Fruit fly (Drosophila melanogaster) whole organism, prepupa: ENCODE results near the gene Eig71Ec.

ENCODE experiments used
- Blimp-1 ChIP-seq: fragments of 200-800 bp; sonication (Bioruptor generic); optimal IDR thresholded peaks from 3 replicates; lab custom pipeline; 2017; ENCODE audit warnings: missing biosample characterization, missing genetic modification characterization, mild to moderate bottlenecking, moderate library complexity, missing genetic modification reagents
- CG10631 ChIP-seq: fragments of 200-800 bp; sonication (Bioruptor generic); optimal IDR thresholded peaks from 2 replicates; lab custom pipeline; 2016; ENCODE audit warnings: missing biosample characterization, missing genetic modification characterization
- CG11294 ChIP-seq: fragments of 200-800 bp; sonication (Bioruptor generic); IDR thresholded peaks from 2 replicates; pipeline ENCODE4 v1.3.6; 2022; ENCODE audit warnings: missing biosample characterization, missing genetic modification characterization
- CG11762 ChIP-seq: fragments of 200-800 bp; sonication (Bioruptor generic); optimal IDR thresholded peaks from 3 replicates; lab custom pipeline; 2016; ENCODE audit warnings: missing biosample characterization, missing genetic modification characterization; ENCODE audit not compliant: insufficient read depth
- CG11902 ChIP-seq: fragments of 200-800 bp; sonication (Bioruptor generic); optimal IDR thresholded peaks from 3 replicates; lab custom pipeline; 2016; ENCODE audit warnings: missing biosample characterization, missing genetic modification characterization
- CG15336 ChIP-seq: fragments of 200-800 bp; sonication (Bioruptor generic); IDR thresholded peaks from 2 replicates; pipeline ENCODE4 v1.3.6; 2022; ENCODE audit warnings: missing biosample characterization, missing genetic modification characterization
- CG16779 ChIP-seq: fragments of 200-800 bp; sonication (Bioruptor generic); optimal IDR thresholded peaks from 3 replicates; lab custom pipeline; 2017; ENCODE audit warnings: missing biosample characterization, mild to moderate bottlenecking, missing genetic modification characterization
- CG3032 ChIP-seq: fragments of 200-800 bp; optimal IDR thresholded peaks from 2 replicates; lab custom pipeline; 2019; ENCODE audit warnings: missing biosample characterization, mild to moderate bottlenecking, missing genetic modification characterization, moderate library complexity
- CG31627 ChIP-seq: fragments of 200-800 bp; sonication (Bioruptor generic); optimal IDR thresholded peaks from 3 replicates; lab custom pipeline; 2016; ENCODE audit warnings: missing biosample characterization, missing genetic modification characterization
- CG32006 ChIP-seq: fragments of 200-800 bp; sonication (Bioruptor generic); optimal IDR thresholded peaks from 3 replicates; lab custom pipeline; 2017; ENCODE audit warnings: missing biosample characterization, mild to moderate bottlenecking, missing genetic modification characterization
- CG4318 ChIP-seq: fragments of 200-800 bp; sonication (Bioruptor generic); optimal IDR thresholded peaks from 3 replicates; lab custom pipeline; 2017; ENCODE audit warnings: missing biosample characterization, mild to moderate bottlenecking, missing genetic modification characterization
- CG6163 ChIP-seq: fragments of 200-800 bp; sonication (Bioruptor generic); IDR thresholded peaks from 3 replicates; pipeline ENCODE4 v1.3.6; 2022; ENCODE audit warnings: missing biosample characterization, missing genetic modification characterization
- CG6276 ChIP-seq: fragments of 200-800 bp; sonication (Bioruptor generic); optimal IDR thresholded peaks from 2 replicates; lab custom pipeline; 2017; ENCODE audit warnings: missing biosample characterization, mild to moderate bottlenecking, missing genetic modification characterization
- CG6854 ChIP-seq: fragments of 200-800 bp; sonication (Bioruptor generic); optimal IDR thresholded peaks from 2 replicates; lab custom pipeline; 2017; ENCODE audit warnings: missing biosample characterization, mild to moderate bottlenecking, missing genetic modification characterization
- CG7368 ChIP-seq: fragments of 200-800 bp; sonication (Bioruptor generic); optimal IDR thresholded peaks from 3 replicates; lab custom pipeline; 2016; ENCODE audit warnings: missing biosample characterization, missing genetic modification characterization
- CG8319 ChIP-seq: fragments of 200-800 bp; sonication (Bioruptor generic); optimal IDR thresholded peaks from 3 replicates; lab custom pipeline; 2016; ENCODE audit warnings: missing biosample characterization, missing genetic modification characterization
- CG8632 ChIP-seq: fragments of 200-800 bp; sonication (Bioruptor generic); optimal IDR thresholded peaks from 3 replicates; lab custom pipeline; 2016; ENCODE audit warnings: missing biosample characterization, missing genetic modification characterization
- CG9139 ChIP-seq: fragments of 200-800 bp; sonication (Bioruptor generic); optimal IDR thresholded peaks from 3 replicates; lab custom pipeline; 2017; ENCODE audit warnings: missing biosample characterization, mild to moderate bottlenecking, missing genetic modification characterization
- Eip75B ChIP-seq: fragments of 200-800 bp; sonication (Bioruptor generic); optimal IDR thresholded peaks from 3 replicates; lab custom pipeline; 2016; ENCODE audit warnings: missing biosample characterization, missing genetic modification characterization
- Eip93F ChIP-seq: fragments of 200-800 bp; sonication (Bioruptor generic); optimal IDR thresholded peaks from 2 replicates; lab custom pipeline; 2016; ENCODE audit warnings: missing biosample characterization, mild to moderate bottlenecking, missing genetic modification characterization
- Ets21C ChIP-seq: fragments of 200-800 bp; sonication (Bioruptor generic); optimal IDR thresholded peaks from 3 replicates; lab custom pipeline; 2016; ENCODE audit warnings: missing biosample characterization, missing genetic modification characterization
- Ets96B ChIP-seq: fragments of 200-800 bp; optimal IDR thresholded peaks from 2 replicates; lab custom pipeline; 2019; ENCODE audit warnings: missing biosample characterization, mild to moderate bottlenecking, missing genetic modification characterization, moderate library complexity
- Gug ChIP-seq: fragments of 200-800 bp; sonication (Bioruptor generic); IDR thresholded peaks from 2 replicates; pipeline ENCODE4 v1.3.6; 2022; ENCODE audit warnings: missing biosample characterization, missing genetic modification characterization
- Hr38 ChIP-seq: sonication (Bioruptor generic); optimal IDR thresholded peaks from 2 replicates; lab custom pipeline; 2016; ENCODE audit warnings: missing biosample characterization, missing genetic modification characterization
- Hr39 ChIP-seq: fragments of 200-800 bp; sonication (Bioruptor generic); optimal IDR thresholded peaks from 2 replicates; lab custom pipeline; 2016; ENCODE audit warnings: missing biosample characterization, missing genetic modification characterization
- Hr4 ChIP-seq: fragments of 200-800 bp; sonication (Bioruptor generic); optimal IDR thresholded peaks from 3 replicates; lab custom pipeline; 2016; ENCODE audit warnings: missing biosample characterization, missing genetic modification characterization
- Lpt ChIP-seq: fragments of 200-800 bp; sonication (Bioruptor generic); optimal IDR thresholded peaks from 3 replicates; lab custom pipeline; 2016; ENCODE audit warnings: missing biosample characterization, missing genetic modification characterization
- Met ChIP-seq: fragments of 200-800 bp; sonication (Bioruptor generic); optimal IDR thresholded peaks from 3 replicates; lab custom pipeline; 2016; ENCODE audit warnings: missing biosample characterization, missing genetic modification characterization
- OdsH ChIP-seq: fragments of 200-800 bp; sonication (Bioruptor generic); optimal IDR thresholded peaks from 3 replicates; lab custom pipeline; 2016; ENCODE audit warnings: missing biosample characterization, missing genetic modification characterization
- Smox ChIP-seq: fragments of 200-800 bp; sonication (Bioruptor generic); optimal IDR thresholded peaks from 3 replicates; lab custom pipeline; 2016; ENCODE audit warnings: missing biosample characterization, missing genetic modification characterization
- Sox102F ChIP-seq: fragments of 200-800 bp; sonication (Bioruptor generic); optimal IDR thresholded peaks from 2 replicates; lab custom pipeline; 2016; ENCODE audit warnings: missing biosample characterization, mild to moderate bottlenecking, missing genetic modification characterization
- Sox14 ChIP-seq: fragments of 200-800 bp; sonication (Bioruptor generic); optimal IDR thresholded peaks from 3 replicates; lab custom pipeline; 2016; ENCODE audit warnings: missing biosample characterization, missing genetic modification characterization
- Sox15 ChIP-seq: fragments of 200-800 bp; sonication (Bioruptor generic); optimal IDR thresholded peaks from 3 replicates; lab custom pipeline; 2016; ENCODE audit warnings: missing biosample characterization, missing genetic modification characterization
- cyc ChIP-seq: fragments of 200-800 bp; sonication (Bioruptor generic); optimal IDR thresholded peaks from 3 replicates; lab custom pipeline; 2016; ENCODE audit warnings: missing biosample characterization, missing genetic modification characterization
- dsx ChIP-seq: fragments of 200-800 bp; optimal IDR thresholded peaks from 3 replicates; lab custom pipeline; 2019; ENCODE audit warnings: missing biosample characterization, mild to moderate bottlenecking, missing genetic modification characterization, moderate library complexity; ENCODE audit not compliant: poor library complexity, severe bottlenecking
- eg ChIP-seq: fragments of 200-800 bp; sonication (Bioruptor generic); IDR thresholded peaks from 3 replicates; pipeline ENCODE4 v1.3.6; 2022; ENCODE audit warnings: missing biosample characterization, missing genetic modification characterization
- fd59A ChIP-seq: fragments of 200-800 bp; sonication (Bioruptor generic); optimal IDR thresholded peaks from 2 replicates; lab custom pipeline; 2017; ENCODE audit warnings: missing biosample characterization, mild to moderate bottlenecking, missing genetic modification characterization, missing genetic modification reagents
- fd85E ChIP-seq: fragments of 200-800 bp; sonication (Bioruptor generic); optimal IDR thresholded peaks from 3 replicates; lab custom pipeline; 2016; ENCODE audit warnings: missing biosample characterization, missing genetic modification characterization
- fkh ChIP-seq: fragments of 200-800 bp; sonication (Bioruptor generic); optimal IDR thresholded peaks from 3 replicates; lab custom pipeline; 2017; ENCODE audit warnings: missing biosample characterization, mild to moderate bottlenecking, missing genetic modification characterization, moderate library complexity
- lz ChIP-seq: fragments of 200-800 bp; sonication (Bioruptor generic); optimal IDR thresholded peaks from 3 replicates; lab custom pipeline; 2016; ENCODE audit warnings: missing biosample characterization, missing genetic modification characterization
- net ChIP-seq: fragments of 200-800 bp; sonication (Bioruptor generic); optimal IDR thresholded peaks from 3 replicates; lab custom pipeline; 2016; ENCODE audit warnings: missing biosample characterization, missing genetic modification characterization
- spab ChIP-seq: fragments of 200-800 bp; sonication (Bioruptor generic); optimal IDR thresholded peaks from 2 replicates; lab custom pipeline; 2017; ENCODE audit warnings: missing biosample characterization, mild to moderate bottlenecking, missing genetic modification characterization, missing genetic modification reagents
- ss ChIP-seq, 2 experiments: fragments of 200-800 bp; sonication (Bioruptor generic); optimal IDR thresholded peaks; 2 replicates in 1 of 2; 3 replicates in 1 of 2; lab custom pipeline; 2017 to 2018; ENCODE audit warnings: mild to moderate bottlenecking in 2 of 2, missing biosample characterization in 2 of 2, missing genetic modification characterization in 2 of 2, moderate library complexity in 1 of 2
- svp ChIP-seq: fragments of 200-800 bp; sonication (Bioruptor generic); peaks from one replicate; lab custom pipeline; 2016; ENCODE audit warnings: missing biosample characterization, missing genetic modification characterization
- topi ChIP-seq: fragments of 200-800 bp; sonication (Bioruptor generic); optimal IDR thresholded peaks from 3 replicates; lab custom pipeline; 2016; ENCODE audit warnings: missing biosample characterization, missing genetic modification characterization

The Eig71Ec gene

DNA sequence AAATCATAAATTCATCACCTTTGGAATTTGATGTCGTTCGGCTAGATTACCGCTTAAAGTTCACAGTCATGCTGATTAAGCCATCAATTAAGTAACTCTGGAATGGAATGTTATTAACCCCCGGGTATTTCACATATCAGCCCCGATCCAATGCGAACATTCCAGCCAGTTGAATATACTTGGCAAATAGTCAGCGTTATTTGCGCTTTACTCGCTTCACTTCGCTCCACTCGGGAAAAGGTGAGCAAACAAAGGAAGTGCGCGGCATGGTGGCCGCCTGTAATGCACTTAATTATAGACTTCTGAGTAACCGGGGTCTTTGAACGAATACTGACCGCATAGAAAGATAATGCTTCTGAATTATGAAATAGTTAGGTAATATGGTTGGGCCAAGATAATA is 14.4 kb downstream of the Eig71Ec start (continued):
- TF ChIP-seq Ets96B (tag; lab: Kevin White, UChicago): no peak
- TF ChIP-seq CG9139 (GFP tag; lab: Kevin White, UChicago): no peak
- no peak for TF ChIP-seq fd59A (GFP tag; lab: Kevin White, UChicago)
- no peak for TF ChIP-seq Hr39 (GFP tag; lab: Kevin White, UChicago)
- no peak for TF ChIP-seq CG11294 (GFP tag; lab: Robert Waterston, UW)
- TF ChIP-seq CG8319 (GFP tag; lab: Kevin White, UChicago): no peak
- no peak for TF ChIP-seq CG10631 (GFP tag; lab: Kevin White, UChicago)
- TF ChIP-seq Met (GFP tag; lab: Kevin White, UChicago): no peak
- TF ChIP-seq net (GFP tag; lab: Kevin White, UChicago): no peak
- no peak for TF ChIP-seq Hr4 (GFP tag; lab: Kevin White, UChicago)
- TF ChIP-seq Gug: no peak
- no peak for TF ChIP-seq Smox (GFP tag; lab: Kevin White, UChicago)
- no peak for TF ChIP-seq CG16779 (tag; lab: Kevin White, UChicago)
- TF ChIP-seq eg (GFP tag; lab: Robert Waterston, UW): no peak
- TF ChIP-seq CG4318 (GFP tag; lab: Kevin White, UChicago): no peak
- TF ChIP-seq ss (GFP tag; optimal IDR thresholded peaks at IDR 0.05; lab: Kevin White, UChicago): peak in 1 of 2 experiments; percentile 27
- TF ChIP-seq Blimp-1 (GFP tag; lab: Kevin White, UChicago): no peak
- TF ChIP-seq Eip75B (GFP tag; lab: Kevin White, UChicago): no peak
- no peak for TF ChIP-seq spab (GFP tag; lab: Kevin White, UChicago)
- no peak for TF ChIP-seq CG6854 (GFP tag; lab: Kevin White, UChicago)
- no peak for TF ChIP-seq Sox15 (GFP tag; lab: Kevin White, UChicago)
- TF ChIP-seq CG11762 (GFP tag; lab: Kevin White, UChicago): no peak
- TF ChIP-seq lz: no peak
- TF ChIP-seq Eip93F (GFP tag; lab: Kevin White, UChicago): peak; percentile 14
- peak; percentile 52 for TF ChIP-seq svp (GFP tag; lab: Kevin White, UChicago)
- no peak for TF ChIP-seq Hr38 (GFP tag; lab: Kevin White, UChicago)
- no peak for TF ChIP-seq Sox102F (GFP tag; lab: Kevin White, UChicago)
- no peak for TF ChIP-seq CG15336 (GFP tag; lab: Robert Waterston, UW)
- no peak for TF ChIP-seq cyc (GFP tag; lab: Kevin White, UChicago)
- TF ChIP-seq CG11902 (GFP tag; lab: Kevin White, UChicago): no peak
- TF ChIP-seq fd85E (GFP tag; lab: Kevin White, UChicago): no peak

DNA sequence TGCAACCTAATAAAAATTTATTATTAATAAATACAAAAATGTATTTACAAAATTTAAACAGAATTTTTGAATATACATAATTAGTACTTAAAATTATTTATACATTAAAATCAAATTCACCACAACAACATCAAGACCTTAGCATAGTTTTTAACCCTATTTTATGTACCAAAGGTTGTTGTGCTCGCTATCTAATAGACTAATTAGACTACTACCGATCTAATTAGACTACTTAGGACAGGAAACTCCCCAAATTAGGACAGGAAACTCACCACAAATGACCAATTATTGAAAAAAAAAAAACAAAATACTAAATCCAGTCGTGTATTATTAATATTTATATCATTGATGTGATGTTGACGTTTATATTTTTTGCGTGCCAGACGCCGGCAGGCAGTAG is 15.1 kb downstream of the Eig71Ec start:
- no peak for TF ChIP-seq CG6276 (GFP tag; lab: Kevin White, UChicago)
- no peak for TF ChIP-seq fkh (GFP tag; lab: Kevin White, UChicago)

DNA sequence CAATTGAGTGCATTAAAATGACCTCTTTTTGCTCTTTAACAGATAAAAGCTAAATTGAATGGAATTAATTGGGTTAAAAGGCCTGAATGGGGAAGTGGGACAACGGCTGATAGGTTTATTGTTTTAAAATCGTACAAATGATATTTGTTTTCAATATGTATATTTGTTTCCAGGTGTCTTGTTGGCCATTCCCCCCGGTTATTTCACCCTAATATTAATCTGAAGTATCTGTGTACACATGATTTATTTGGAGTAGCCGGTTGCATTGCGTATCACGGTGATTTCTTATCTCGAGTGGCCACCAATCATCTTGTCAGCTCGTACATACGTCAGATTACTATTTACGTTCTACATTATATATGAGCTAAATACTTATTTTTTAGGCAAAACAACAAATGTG is 15.7 kb downstream of the Eig71Ec start:
- no peak for TF ChIP-seq Eip75B (GFP tag; lab: Kevin White, UChicago)
- TF ChIP-seq Sox102F (GFP tag; lab: Kevin White, UChicago): no peak
- no peak for TF ChIP-seq spab (GFP tag; lab: Kevin White, UChicago)
- TF ChIP-seq CG32006 (GFP tag; lab: Kevin White, UChicago): no peak
- TF ChIP-seq dsx: no peak
- TF ChIP-seq Smox (GFP tag; lab: Kevin White, UChicago): no peak
- TF ChIP-seq CG7368: no peak
- TF ChIP-seq CG8632 (GFP tag; lab: Kevin White, UChicago): peak; percentile 5
- peak; percentile 42 for TF ChIP-seq fkh (GFP tag; lab: Kevin White, UChicago)
- TF ChIP-seq Met (GFP tag; lab: Kevin White, UChicago): no peak
- no peak for TF ChIP-seq OdsH (GFP tag; lab: Kevin White, UChicago)
- TF ChIP-seq CG10631 (GFP tag; lab: Kevin White, UChicago): no peak
- no peak for TF ChIP-seq Sox14
- no peak for TF ChIP-seq fd59A (GFP tag; lab: Kevin White, UChicago)
- no peak for TF ChIP-seq CG4318 (GFP tag; lab: Kevin White, UChicago)
- TF ChIP-seq ss (GFP tag; optimal IDR thresholded peaks at IDR 0.05; lab: Kevin White, UChicago): no peak
- no peak for TF ChIP-seq lz
- no peak for TF ChIP-seq Hr39 (GFP tag; lab: Kevin White, UChicago)
- TF ChIP-seq Lpt (GFP tag; lab: Kevin White, UChicago): no peak
- no peak for TF ChIP-seq CG3032 (tag; lab: Kevin White, UChicago)
- no peak for TF ChIP-seq Gug
- TF ChIP-seq Ets21C: no peak
- TF ChIP-seq Eip93F (GFP tag; lab: Kevin White, UChicago): peak; percentile 3
- TF ChIP-seq Blimp-1 (GFP tag; lab: Kevin White, UChicago): no peak
- no peak for TF ChIP-seq CG6163 (GFP tag; lab: Robert Waterston, UW)
- TF ChIP-seq CG15336 (GFP tag; lab: Robert Waterston, UW): no peak
- no peak for TF ChIP-seq eg (GFP tag; lab: Robert Waterston, UW)
- TF ChIP-seq CG31627 (GFP tag; lab: Kevin White, UChicago): no peak
- TF ChIP-seq topi (GFP tag; lab: Kevin White, UChicago): no peak
- TF ChIP-seq CG9139 (GFP tag; lab: Kevin White, UChicago): no peak
- TF ChIP-seq cyc (GFP tag; lab: Kevin White, UChicago): no peak
- no peak for TF ChIP-seq CG11902 (GFP tag; lab: Kevin White, UChicago)
